Worm (Caenorhabditis elegans): ENCODE data around the gene C35D10.7.

C35D10.7 gene

ce11 chrIII:4899728-4900127 is 43.7 kb downstream of the C35D10.7 start (continued):
- no peak for TF ChIP-seq F39B2.1 (GFP tag; IDR thresholded peaks at IDR 0.05)
- peak; percentile 86 for TF ChIP-seq akir-1 (GFP tag; optimal IDR thresholded peaks at IDR 0.05)
- TF ChIP-seq mel-28 (tag; optimal IDR thresholded peaks at IDR 0.05; ENCODE audit: borderline replicate concordance): peak; percentile 48
- peak; percentile 95 for TF ChIP-seq hmg-1.2 (GFP tag; IDR thresholded peaks at IDR 0.05)
- peak; percentile 95 for TF ChIP-seq F52B5.7 (tag; optimal IDR thresholded peaks at IDR 0.05)
- TF ChIP-seq F23B12.7 (tag; optimal IDR thresholded peaks at IDR 0.05; ENCODE audit: insufficient read depth): peak; percentile 41
- TF ChIP-seq pha-4 (tag; optimal IDR thresholded peaks at IDR 0.05): peak; percentile 84
- peak; percentile 98 for TF ChIP-seq K11D2.4 (GFP tag; IDR thresholded peaks at IDR 0.05)
- peak; percentile 91 for TF ChIP-seq die-1 (tag; optimal IDR thresholded peaks at IDR 0.05)
- TF ChIP-seq pbrm-1 (GFP tag; IDR thresholded peaks at IDR 0.05): peak; percentile 97
- peak; percentile 78 for TF ChIP-seq madf-6 (GFP tag; IDR thresholded peaks at IDR 0.05)
- TF ChIP-seq lin-40 (tag; optimal IDR thresholded peaks at IDR 0.05): peak; percentile 99
- peak; percentile 96 for TF ChIP-seq rcor-1 (GFP tag; IDR thresholded peaks at IDR 0.05)
- no peak for TF ChIP-seq nfya-2 (GFP tag; IDR thresholded peaks at IDR 0.05)
- peak; percentile 96 for TF ChIP-seq lir-1 (GFP tag; conservative IDR thresholded peaks at IDR 0.05)
- peak; percentile 47 for TF ChIP-seq madf-8 (GFP tag; conservative IDR thresholded peaks at IDR 0.05)
- TF ChIP-seq mes-4 (tag; optimal IDR thresholded peaks at IDR 0.05): no peak
- no peak for TF ChIP-seq ceh-40 (GFP tag; IDR thresholded peaks at IDR 0.05)
- peak; percentile 84; the same call in 1 of the 2 replicates for TF ChIP-seq ceh-58 (GFP tag; IDR thresholded peaks at IDR 0.05)
- TF ChIP-seq F49E8.2 (tag; optimal IDR thresholded peaks at IDR 0.05; ENCODE audit: insufficient read depth): peak; percentile 6
- TF ChIP-seq snpc-1.1 (tag; optimal IDR thresholded peaks at IDR 0.05; ENCODE audit: insufficient read depth): no peak
- TF ChIP-seq tlf-1 (GFP tag; optimal IDR thresholded peaks at IDR 0.05): peak; percentile 98
- peak; percentile 38 for TF ChIP-seq T07F8.4 (tag; optimal IDR thresholded peaks at IDR 0.05)
- TF ChIP-seq ceh-79 (tag; optimal IDR thresholded peaks at IDR 0.05): peak; percentile 93
- peak; percentile 98 for TF ChIP-seq ekl-4 (GFP tag; IDR thresholded peaks at IDR 0.05)
- peak; percentile 66 for TF ChIP-seq efl-1 (GFP tag; optimal IDR thresholded peaks at IDR 0.05)
- TF ChIP-seq ztf-28 (GFP tag; IDR thresholded peaks at IDR 0.05): peak; percentile 86
- TF ChIP-seq egl-44 (GFP tag; IDR thresholded peaks at IDR 0.05): peak; percentile 98
- TF ChIP-seq sea-2 (GFP tag; IDR thresholded peaks at IDR 0.05): peak; percentile 97
- no peak for TF ChIP-seq F55B11.4 (tag; optimal IDR thresholded peaks at IDR 0.05; ENCODE audit: borderline replicate concordance, insufficient read depth)
- TF ChIP-seq zfh-2 (GFP tag; conservative IDR thresholded peaks at IDR 0.05): peak; percentile 100
- TF ChIP-seq ztf-3 (GFP tag; optimal IDR thresholded peaks at IDR 0.05): peak; percentile 98
- TF ChIP-seq Y67H2A.10 (GFP tag; conservative IDR thresholded peaks at IDR 0.05): peak; percentile 89
- TF ChIP-seq sptf-2 (GFP tag; optimal IDR thresholded peaks at IDR 0.05): peak; percentile 58
- peak; percentile 78 for TF ChIP-seq F33H1.4 (GFP tag; IDR thresholded peaks at IDR 0.05)
- peak; percentile 100 for TF ChIP-seq somi-1 (GFP tag; optimal IDR thresholded peaks at IDR 0.05)
- TF ChIP-seq fkh-3 (tag; optimal IDR thresholded peaks at IDR 0.05): no peak
- no peak for TF ChIP-seq nhr-179 (tag; optimal IDR thresholded peaks at IDR 0.05)
- TF ChIP-seq snpc-1.3 (tag; optimal IDR thresholded peaks at IDR 0.05; ENCODE audit: insufficient read depth): no peak
- TF ChIP-seq K12H6.12 (tag; optimal IDR thresholded peaks at IDR 0.05): peak; percentile 100
- peak; percentile 96 for TF ChIP-seq lin-54 (GFP tag; optimal IDR thresholded peaks at IDR 0.05)
- TF ChIP-seq egl-18 (GFP tag; IDR thresholded peaks at IDR 0.05): peak; percentile 94
- TF ChIP-seq bed-1 (GFP tag; IDR thresholded peaks at IDR 0.05): peak; percentile 86; the same call in 1 of the 2 replicates
- no peak for TF ChIP-seq him-1 (tag; optimal IDR thresholded peaks at IDR 0.05)
- peak; percentile 73; the same call in 1 of the 2 replicates for TF ChIP-seq aptf-2 (GFP tag; conservative IDR thresholded peaks at IDR 0.05)
- TF ChIP-seq let-526 (GFP tag; IDR thresholded peaks at IDR 0.05): peak; percentile 99
- TF ChIP-seq Y79H2A.3 (GFP tag; conservative IDR thresholded peaks at IDR 0.05): peak; percentile 76
- peak; percentile 97 for TF ChIP-seq nhr-90 (tag; optimal IDR thresholded peaks at IDR 0.05)

Measured in whole organism, young adult.